Worm (Caenorhabditis elegans): ENCODE data around the gene F07G6.8.

- TF ChIP-seq nhr-237 (tag; optimal IDR thresholded peaks at IDR 0.05) (no peak), tbx-2 (tag; optimal IDR thresholded peaks at IDR 0.05) (no peak), unc-62 (GFP tag; optimal IDR thresholded peaks at IDR 0.05) (no peak), ceh-9 (tag; optimal IDR thresholded peaks at IDR 0.05) (no peak), lin-15B (tag; optimal IDR thresholded peaks at IDR 0.05) (no peak), ceh-82 (tag; optimal IDR thresholded peaks at IDR 0.05) (no peak), elt-3 (tag; optimal IDR thresholded peaks at IDR 0.05) (no peak), nfya-1 (tag; optimal IDR thresholded peaks at IDR 0.05; ENCODE audit: insufficient read depth) (no peak)
Observed at ce11 chrX:1727056-1727455, 6.8 kb upstream of the F07G6.8 start, which contains the start of gene F07G6.2.

All from whole organism, L3 larva.